Worm (Caenorhabditis elegans): ENCODE measurements around the gene F09E10.1.

- TF ChIP-seq egl-27 (tag; optimal IDR thresholded peaks at IDR 0.05) (no peak), ZK546.5 (tag; optimal IDR thresholded peaks at IDR 0.05) (no peak), elt-2 (tag; optimal IDR thresholded peaks at IDR 0.05) (peak; percentile 79), nhr-12 (tag; optimal IDR thresholded peaks at IDR 0.05) (no peak), aly-2 (tag; optimal IDR thresholded peaks at IDR 0.05) (no peak), lin-39 (tag; optimal IDR thresholded peaks at IDR 0.05) (peak; percentile 27)
Observed at ce11 chrX:1453770-1454169, 48.8 kb upstream of the F09E10.1 start, which contains the start of gene cebp-1.

All from whole organism, L3 larva.